Worm (Caenorhabditis elegans): Measurements from ENCODE around the gene nsy-7.

nsy-7 gene

ce11 chrIV:8112646-8113045, 26.2 kb upstream of the nsy-7 start:
- TF ChIP-seq hpl-2 (GFP tag; optimal IDR thresholded peaks at IDR 0.05), result no peak
- TF ChIP-seq ceh-82 (tag; optimal IDR thresholded peaks at IDR 0.05), result peak in 1 of 3 experiments; percentile 7
- peak; percentile 48 to 85 (median 77) for TF ChIP-seq dpl-1 (GFP tag; optimal IDR thresholded peaks at IDR 0.05)
- TF ChIP-seq blmp-1 (tag; optimal IDR thresholded peaks at IDR 0.05), result peak; percentile 25
- TF ChIP-seq hlh-17 (GFP tag; optimal IDR thresholded peaks at IDR 0.05; ENCODE audit: borderline replicate concordance), result no peak
- peak; percentile 17 for TF ChIP-seq vab-15 (tag; optimal IDR thresholded peaks at IDR 0.05)
- peak; percentile 81 for TF ChIP-seq F16B12.6 (tag; optimal IDR thresholded peaks at IDR 0.05)
- no peak for TF ChIP-seq xbp-1 (tag; optimal IDR thresholded peaks at IDR 0.05)
- TF ChIP-seq C16A3.4 (tag; optimal IDR thresholded peaks at IDR 0.05), result peak; percentile 11
- no peak for TF ChIP-seq fkh-10 (GFP tag; optimal IDR thresholded peaks at IDR 0.05)
- TF ChIP-seq lsy-2 (tag; optimal IDR thresholded peaks at IDR 0.05), result peak in 1 of 2 experiments; percentile 18
- no peak for TF ChIP-seq sptf-1 (tag; optimal IDR thresholded peaks at IDR 0.05)
- TF ChIP-seq efl-1 (optimal IDR thresholded peaks at IDR 0.05), result peak in 1 of 2 experiments; percentile 72
- peak; percentile 81 to 98 for TF ChIP-seq efl-1 (GFP tag; optimal IDR thresholded peaks at IDR 0.05 in 1 of 2)
- peak; percentile 67 to 86 for TF ChIP-seq lin-35 (GFP tag; optimal IDR thresholded peaks at IDR 0.05)
- peak; percentile 53 for TF ChIP-seq unc-130 (tag; optimal IDR thresholded peaks at IDR 0.05)
- no peak for TF ChIP-seq nhr-20 (tag; optimal IDR thresholded peaks at IDR 0.05)

- TF ChIP-seq unc-30 (tag; optimal IDR thresholded peaks at IDR 0.05) (no peak), aha-1 (tag; optimal IDR thresholded peaks at IDR 0.05) (no peak), lin-35 (GFP tag; optimal IDR thresholded peaks at IDR 0.05) (peak in 1 of 2 experiments; percentile 8), fkh-4 (tag; optimal IDR thresholded peaks at IDR 0.05; ENCODE audit: borderline replicate concordance) (no peak), mdl-1 (tag; optimal IDR thresholded peaks at IDR 0.05) (peak in 1 of 2 experiments; percentile 3), fkh-8 (tag; optimal IDR thresholded peaks at IDR 0.05) (peak; percentile 4), nhr-90 (tag; optimal IDR thresholded peaks at IDR 0.05; ENCODE audit: poor library complexity) (no peak), jun-1 (tag; optimal IDR thresholded peaks at IDR 0.05) (no peak), ceh-8 (GFP tag; optimal IDR thresholded peaks at IDR 0.05) (no peak), nhr-12 (tag; optimal IDR thresholded peaks at IDR 0.05) (no peak), xbp-1 (tag; optimal IDR thresholded peaks at IDR 0.05) (no peak), dsc-1 (tag; optimal IDR thresholded peaks at IDR 0.05) (no peak), fkh-10 (GFP tag; optimal IDR thresholded peaks at IDR 0.05) (no peak), pax-3 (tag; optimal IDR thresholded peaks at IDR 0.05) (no peak), blmp-1 (tag; optimal IDR thresholded peaks at IDR 0.05) (peak; percentile 56), ztf-4 (tag; optimal IDR thresholded peaks at IDR 0.05) (no peak), tbx-2 (tag; optimal IDR thresholded peaks at IDR 0.05) (no peak), sup-37 (GFP tag; optimal IDR thresholded peaks at IDR 0.05) (no peak), swsn-7 (tag; optimal IDR thresholded peaks at IDR 0.05) (no peak), fos-1 (tag; optimal IDR thresholded peaks at IDR 0.05) (no peak), nhr-76 (tag; optimal IDR thresholded peaks at IDR 0.05) (no peak), nhr-77 (tag; optimal IDR thresholded peaks at IDR 0.05) (no peak), grh-1 (GFP tag; IDR thresholded peaks at IDR 0.05) (no peak), ces-1 (GFP tag; optimal IDR thresholded peaks at IDR 0.05) (no peak), efl-1 (optimal IDR thresholded peaks at IDR 0.05) (peak in 1 of 2 experiments; percentile 16), efl-1 (GFP tag; optimal IDR thresholded peaks at IDR 0.05 in 1 of 2) (peak in 1 of 2 experiments; percentile 73), vab-15 (tag; optimal IDR thresholded peaks at IDR 0.05) (no peak), egl-13 (tag; optimal IDR thresholded peaks at IDR 0.05) (no peak), ceh-90 (tag; optimal IDR thresholded peaks at IDR 0.05) (no peak), lsy-2 (tag; optimal IDR thresholded peaks at IDR 0.05) (peak; percentile 13), egl-27 (tag; optimal IDR thresholded peaks at IDR 0.05) (no peak), unc-130 (tag; optimal IDR thresholded peaks at IDR 0.05) (no peak), hpl-2 (GFP tag; optimal IDR thresholded peaks at IDR 0.05) (no peak), C34B4.2 (tag; optimal IDR thresholded peaks at IDR 0.05) (no peak), alr-1 (tag; optimal IDR thresholded peaks at IDR 0.05; ENCODE audit: borderline replicate concordance) (no peak), nhr-19 (GFP tag; conservative IDR thresholded peaks at IDR 0.05) (no peak), nhr-28 (tag; optimal IDR thresholded peaks at IDR 0.05) (no peak), tlp-1 (tag; optimal IDR thresholded peaks at IDR 0.05) (no peak), skn-1 (tag; optimal IDR thresholded peaks at IDR 0.05) (peak; percentile 22), unc-86 (tag; optimal IDR thresholded peaks at IDR 0.05) (no peak), sptf-1 (tag; optimal IDR thresholded peaks at IDR 0.05) (no peak), ceh-63 (GFP tag; optimal IDR thresholded peaks at IDR 0.05) (no peak), nhr-11 (tag; optimal IDR thresholded peaks at IDR 0.05) (peak; percentile 16), efl-3 (GFP tag; optimal IDR thresholded peaks at IDR 0.05) (no peak)
Observed at ce11 chrIV:8112187-8112586, 25.7 kb upstream of the nsy-7 start, which contains the start of gene Y42H9AR.4. Gene Y42H9AR.4, minus strand, starts transcription at chrIV:8112218.
